Worm (Caenorhabditis elegans) whole organism, young adult: Measurements from ENCODE around the gene F35G12.12.

Source experiments
- F33H1.4 ChIP-seq: fragments of 200-800 bp; sonication (Bioruptor generic); IDR thresholded peaks from 2 replicates; pipeline ENCODE4 v1.3.6; 2022; ENCODE audit warnings: missing genetic modification reagents, missing genetic modification characterization, missing compliant biosample characterization
- ZK185.1 ChIP-seq: sonication (generic microtip); optimal IDR thresholded peaks from 2 replicates; lab custom pipeline; 2016; ENCODE audit warnings: mild to moderate bottlenecking, missing genetic modification characterization, missing compliant biosample characterization; ENCODE audit not compliant: poor library complexity, severe bottlenecking
- dpl-1 ChIP-seq: fragments of 150-350 bp; optimal IDR thresholded peaks from 2 replicates; lab custom pipeline; 2014; ENCODE audit warnings: missing biosample characterization, missing genetic modification reagents, missing genetic modification characterization
- hmg-20 ChIP-seq: fragments of 200-800 bp; sonication (Bioruptor generic); IDR thresholded peaks from 2 replicates; pipeline ENCODE4 v1.3.6; 2022; ENCODE audit warnings: missing genetic modification reagents, missing genetic modification characterization, missing compliant biosample characterization
- sea-2 ChIP-seq: fragments of 200-800 bp; sonication (Bioruptor generic); IDR thresholded peaks from 2 replicates; pipeline ENCODE4 v1.3.6; 2022; ENCODE audit warnings: missing genetic modification characterization, missing compliant biosample characterization
- snpc-1.1 ChIP-seq: sonication (generic microtip); optimal IDR thresholded peaks from 2 replicates; lab custom pipeline; 2017; ENCODE audit warnings: missing genetic modification characterization, mild to moderate bottlenecking, missing compliant biosample characterization, antibody characterized with exemption, moderate library complexity, missing genotype, missing genetic modification reagents; ENCODE audit not compliant: insufficient read depth
- snpc-4 ChIP-seq, 5 experiments: fragments of 150-350 bp in 1 of 5; sonication (generic microtip) in 4 of 5; optimal IDR thresholded peaks; 2 replicates each; lab custom pipeline; 2014 to 2018; ENCODE audit warnings: missing genetic modification characterization in 5 of 5, missing biosample characterization in 3 of 5, antibody characterized with exemption in 2 of 5, mild to moderate bottlenecking in 2 of 5, missing compliant biosample characterization in 2 of 5, missing genotype in 2 of 5, moderate library complexity in 2 of 5, missing genetic modification reagents in 1 of 5

- TF ChIP-seq hmg-20 (GFP tag; lab: Robert Waterston, UW) (no peak), snpc-4 (GFP tag; optimal IDR thresholded peaks at IDR 0.05; lab: Kevin White, UChicago) (no peak), snpc-4 (tag; optimal IDR thresholded peaks at IDR 0.05; lab: Kevin White, UChicago) (no peak), snpc-1.1 (tag; lab: Kevin White, UChicago) (no peak), F33H1.4 (GFP tag; lab: Robert Waterston, UW) (no peak), sea-2 (GFP tag; lab: Robert Waterston, UW) (no peak), ZK185.1 (tag; lab: Kevin White, UChicago) (no peak), dpl-1 (GFP tag; lab: Kevin White, UChicago) (no peak)
These were observed 20.3 kb upstream of the F35G12.12 start for ce11 chrIII:4561286-4561685.
